Worm (Caenorhabditis elegans) whole organism, young adult: Measurements from ENCODE around the gene Y46G5A.38.

Source experiments
- B0019.2 ChIP-seq: fragments of 200-800 bp; sonication (Bioruptor generic); conservative IDR thresholded peaks from 2 replicates; pipeline ENCODE4 v1.3.6; 2022; ENCODE audit warnings: missing genetic modification reagents, missing genetic modification characterization, missing compliant biosample characterization
- C06A6.2 ChIP-seq: fragments of 200-800 bp; sonication (Bioruptor generic); conservative IDR thresholded peaks from 2 replicates; pipeline ENCODE4 v1.3.6; 2022; ENCODE audit warnings: missing genetic modification characterization, missing compliant biosample characterization
- F22D6.2 ChIP-seq: sonication (generic microtip); optimal IDR thresholded peaks from 2 replicates; lab custom pipeline; 2016; ENCODE audit warnings: mild to moderate bottlenecking, missing genetic modification characterization, missing compliant biosample characterization
- F37B4.10 ChIP-seq: fragments of 200-800 bp; sonication (Bioruptor generic); IDR thresholded peaks from 2 replicates; pipeline ENCODE4 v1.3.6; 2022; ENCODE audit warnings: missing genetic modification characterization, missing compliant biosample characterization
- F52B5.7 ChIP-seq: sonication (generic microtip); optimal IDR thresholded peaks from 2 replicates; lab custom pipeline; 2016; ENCODE audit warnings: mild to moderate bottlenecking, missing genetic modification characterization, missing compliant biosample characterization
- F57A8.1 ChIP-seq: fragments of 200-800 bp; sonication (Bioruptor generic); optimal IDR thresholded peaks from 2 replicates; lab custom pipeline; 2018; ENCODE audit warnings: mild to moderate bottlenecking, missing genetic modification characterization, moderate library complexity, missing compliant biosample characterization
- K11D2.4 ChIP-seq: fragments of 200-800 bp; sonication (Bioruptor generic); IDR thresholded peaks from 2 replicates; pipeline ENCODE4 v1.3.6; 2022; ENCODE audit warnings: missing genetic modification reagents, missing genetic modification characterization, missing compliant biosample characterization
- K12H6.12 ChIP-seq: fragments of 200-800 bp; sonication (Bioruptor generic); optimal IDR thresholded peaks from 2 replicates; lab custom pipeline; 2018; ENCODE audit warnings: mild to moderate bottlenecking, missing genetic modification characterization, missing compliant biosample characterization
- Y53G8AR.9 ChIP-seq: fragments of 200-800 bp; sonication (Bioruptor generic); conservative IDR thresholded peaks from 2 replicates; pipeline ENCODE4 v1.3.6; 2022; ENCODE audit warnings: missing genetic modification reagents, missing genetic modification characterization, missing compliant biosample characterization
- ZK185.1 ChIP-seq: sonication (generic microtip); optimal IDR thresholded peaks from 2 replicates; lab custom pipeline; 2016; ENCODE audit warnings: mild to moderate bottlenecking, missing genetic modification characterization, missing compliant biosample characterization; ENCODE audit not compliant: poor library complexity, severe bottlenecking
- ama-1 ChIP-seq, 3 experiments: fragments of 150-350 bp in 1 of 3; sonication (generic microtip) in 2 of 3; optimal IDR thresholded peaks; 2 replicates each; lab custom pipeline; 2014 to 2018; ENCODE audit warnings: missing biosample characterization in 2 of 3, missing genetic modification characterization in 2 of 3, missing genetic modification reagents in 2 of 3
- aptf-3 ChIP-seq: fragments of 200-800 bp; sonication (Bioruptor generic); IDR thresholded peaks from 2 replicates; pipeline ENCODE4 v1.3.6; 2022; ENCODE audit warnings: missing genetic modification characterization, missing compliant biosample characterization
- athp-1 ChIP-seq: sonication (generic microtip); optimal IDR thresholded peaks from 2 replicates; lab custom pipeline; 2017; ENCODE audit warnings: mild to moderate bottlenecking, missing genetic modification characterization, missing compliant biosample characterization
- attf-5 ChIP-seq: fragments of 200-800 bp; sonication (Bioruptor generic); optimal IDR thresholded peaks from 2 replicates; lab custom pipeline; 2018; ENCODE audit warnings: mild to moderate bottlenecking, missing genetic modification characterization, missing compliant biosample characterization
- bed-2 ChIP-seq: fragments of 200-800 bp; sonication (Bioruptor generic); IDR thresholded peaks from 2 replicates; pipeline ENCODE4 v1.3.6; 2022; ENCODE audit warnings: missing genetic modification reagents, missing genetic modification characterization, missing compliant biosample characterization
- ccch-3 ChIP-seq: fragments of 200-800 bp; sonication (Bioruptor generic); optimal IDR thresholded peaks from 2 replicates; lab custom pipeline; 2018; ENCODE audit warnings: mild to moderate bottlenecking, missing genetic modification characterization, missing compliant biosample characterization
- cebp-1 ChIP-seq, 2 experiments: fragments of 200-800 bp in 1 of 2; sonication (Bioruptor generic) in 1 of 2; sonication (generic microtip) in 1 of 2; IDR thresholded peaks in 1 of 2; optimal IDR thresholded peaks in 1 of 2; 2 replicates each; pipeline versions ENCODE4 v1.3.6 to Lab custom; 2017 to 2022; ENCODE audit warnings: missing compliant biosample characterization in 2 of 2, missing genetic modification characterization in 2 of 2, mild to moderate bottlenecking in 1 of 2, missing genetic modification reagents in 1 of 2, moderate library complexity in 1 of 2
- ceh-40 ChIP-seq: fragments of 200-800 bp; sonication (Bioruptor generic); IDR thresholded peaks from 2 replicates; pipeline ENCODE4 v1.3.6; 2022; ENCODE audit warnings: missing genetic modification characterization, missing compliant biosample characterization
- ceh-91 ChIP-seq: fragments of 200-800 bp; sonication (Bioruptor generic); IDR thresholded peaks from 2 replicates; pipeline ENCODE4 v1.3.6; 2022; ENCODE audit warnings: missing genetic modification reagents, missing genetic modification characterization, missing compliant biosample characterization
- chd-7 ChIP-seq: sonication (generic microtip); optimal IDR thresholded peaks from 2 replicates; lab custom pipeline; 2016; ENCODE audit warnings: mild to moderate bottlenecking, missing genetic modification characterization, moderate library complexity, missing compliant biosample characterization
- dpff-1 ChIP-seq: sonication (generic microtip); optimal IDR thresholded peaks from 2 replicates; lab custom pipeline; 2017; ENCODE audit warnings: mild to moderate bottlenecking, missing genetic modification characterization, missing compliant biosample characterization
- dpl-1 ChIP-seq: fragments of 150-350 bp; optimal IDR thresholded peaks from 2 replicates; lab custom pipeline; 2014; ENCODE audit warnings: missing biosample characterization, missing genetic modification reagents, missing genetic modification characterization
- efl-1 ChIP-seq: fragments of 150-350 bp; optimal IDR thresholded peaks from 2 replicates; lab custom pipeline; 2014; ENCODE audit warnings: missing biosample characterization, missing genetic modification reagents, missing genetic modification characterization
- fkh-3 ChIP-seq: sonication (generic microtip); optimal IDR thresholded peaks from 2 replicates; lab custom pipeline; 2016; ENCODE audit warnings: mild to moderate bottlenecking, missing genetic modification characterization, missing compliant biosample characterization
- gei-17 ChIP-seq: fragments of 200-800 bp; sonication (Bioruptor generic); optimal IDR thresholded peaks from 2 replicates; lab custom pipeline; 2018; ENCODE audit warnings: mild to moderate bottlenecking, missing genetic modification characterization, missing compliant biosample characterization
- him-1 ChIP-seq: sonication (generic microtip); optimal IDR thresholded peaks from 2 replicates; lab custom pipeline; 2016; ENCODE audit warnings: missing genotype, missing genetic modification reagents, missing genetic modification characterization, missing compliant biosample characterization
- hlh-12 ChIP-seq: sonication (generic microtip); optimal IDR thresholded peaks from 2 replicates; lab custom pipeline; 2016; ENCODE audit warnings: missing genetic modification characterization, missing compliant biosample characterization
- hmg-1.2 ChIP-seq: fragments of 200-800 bp; sonication (Bioruptor generic); IDR thresholded peaks from 2 replicates; pipeline ENCODE4 v1.3.6; 2022; ENCODE audit warnings: missing genetic modification reagents, missing genetic modification characterization, missing compliant biosample characterization
- hmg-20 ChIP-seq: fragments of 200-800 bp; sonication (Bioruptor generic); IDR thresholded peaks from 2 replicates; pipeline ENCODE4 v1.3.6; 2022; ENCODE audit warnings: missing genetic modification reagents, missing genetic modification characterization, missing compliant biosample characterization
- hsf-1 ChIP-seq: fragments of 200-800 bp; sonication (Bioruptor generic); IDR thresholded peaks from 2 replicates; pipeline ENCODE4 v1.3.6; 2022; ENCODE audit warnings: missing genetic modification reagents, missing genetic modification characterization, missing compliant biosample characterization
- let-526 ChIP-seq: fragments of 200-800 bp; sonication (Bioruptor generic); IDR thresholded peaks from 2 replicates; pipeline ENCODE4 v1.3.6; 2022; ENCODE audit warnings: missing genetic modification reagents, missing genetic modification characterization, missing compliant biosample characterization
- lin-40 ChIP-seq: sonication (generic microtip); optimal IDR thresholded peaks from 2 replicates; lab custom pipeline; 2016; ENCODE audit warnings: missing genetic modification characterization, mild to moderate bottlenecking, missing compliant biosample characterization, missing genotype, missing genetic modification reagents
- lsl-1 ChIP-seq: fragments of 200-800 bp; sonication (Bioruptor generic); optimal IDR thresholded peaks from 2 replicates; lab custom pipeline; 2018; ENCODE audit warnings: mild to moderate bottlenecking, missing genetic modification characterization, moderate library complexity, missing compliant biosample characterization
- madf-8 ChIP-seq: fragments of 200-800 bp; sonication (Bioruptor generic); conservative IDR thresholded peaks from 2 replicates; pipeline ENCODE4 v1.3.6; 2022; ENCODE audit warnings: missing genetic modification reagents, missing genetic modification characterization, missing compliant biosample characterization
- mcd-1 ChIP-seq: fragments of 200-800 bp; sonication (Bioruptor generic); IDR thresholded peaks from 2 replicates; pipeline ENCODE4 v1.3.6; 2022; ENCODE audit warnings: missing genetic modification reagents, missing genetic modification characterization, missing compliant biosample characterization
- mes-4 ChIP-seq: sonication (generic microtip); optimal IDR thresholded peaks from 2 replicates; lab custom pipeline; 2016; ENCODE audit warnings: missing genotype, missing genetic modification characterization, missing compliant biosample characterization
- nfya-1 ChIP-seq: sonication (generic microtip); optimal IDR thresholded peaks from 2 replicates; lab custom pipeline; 2017; ENCODE audit warnings: antibody characterized with exemption, missing compliant biosample characterization, missing genetic modification characterization, borderline replicate concordance; ENCODE audit not compliant: insufficient read depth
- rcor-1 ChIP-seq: fragments of 200-800 bp; sonication (Bioruptor generic); IDR thresholded peaks from 2 replicates; pipeline ENCODE4 v1.3.6; 2022; ENCODE audit warnings: missing genetic modification reagents, missing genetic modification characterization, missing compliant biosample characterization
- rec-8 ChIP-seq, 2 experiments: sonication (generic microtip); optimal IDR thresholded peaks; 2 replicates each; lab custom pipeline; 2016; ENCODE audit warnings: mild to moderate bottlenecking in 2 of 2, missing genetic modification characterization in 2 of 2, missing genetic modification reagents in 2 of 2, missing genotype in 2 of 2, missing biosample characterization in 1 of 2, missing compliant biosample characterization in 1 of 2, moderate library complexity in 1 of 2
- sdz-38 ChIP-seq: sonication (generic microtip); optimal IDR thresholded peaks from 2 replicates; lab custom pipeline; 2016; ENCODE audit warnings: missing genotype, missing genetic modification characterization, missing compliant biosample characterization
- sea-2 ChIP-seq: fragments of 200-800 bp; sonication (Bioruptor generic); IDR thresholded peaks from 2 replicates; pipeline ENCODE4 v1.3.6; 2022; ENCODE audit warnings: missing genetic modification characterization, missing compliant biosample characterization
- snpc-3.4 ChIP-seq: sonication (generic microtip); optimal IDR thresholded peaks from 2 replicates; lab custom pipeline; 2017; ENCODE audit warnings: missing genetic modification characterization, mild to moderate bottlenecking, missing compliant biosample characterization, antibody characterized with exemption, moderate library complexity, missing genotype, missing genetic modification reagents
- sptf-2 ChIP-seq: fragments of 200-800 bp; sonication (Bioruptor generic); optimal IDR thresholded peaks from 2 replicates; lab custom pipeline; 2018; ENCODE audit warnings: mild to moderate bottlenecking, missing genetic modification characterization, missing compliant biosample characterization
- tlf-1 ChIP-seq: fragments of 200-800 bp; sonication (Bioruptor generic); optimal IDR thresholded peaks from 2 replicates; lab custom pipeline; 2018; ENCODE audit warnings: mild to moderate bottlenecking, missing genetic modification characterization, missing compliant biosample characterization
- unc-130 ChIP-seq: sonication (generic microtip); optimal IDR thresholded peaks from 2 replicates; lab custom pipeline; 2016; ENCODE audit warnings: missing genetic modification reagents, missing genetic modification characterization, missing compliant biosample characterization
- ztf-18 ChIP-seq: sonication (generic microtip); optimal IDR thresholded peaks from 2 replicates; lab custom pipeline; 2016; ENCODE audit warnings: missing genotype, mild to moderate bottlenecking, missing genetic modification characterization, missing compliant biosample characterization
- ztf-26 ChIP-seq: sonication (generic microtip); optimal IDR thresholded peaks from 2 replicates; lab custom pipeline; 2017; ENCODE audit warnings: missing genetic modification characterization, missing compliant biosample characterization
- ztf-6 ChIP-seq: fragments of 200-800 bp; sonication (Bioruptor generic); IDR thresholded peaks from 2 replicates; pipeline ENCODE4 v1.3.6; 2022; ENCODE audit warnings: missing genetic modification reagents, missing genetic modification characterization, missing compliant biosample characterization

Y46G5A.38 gene

DNA sequence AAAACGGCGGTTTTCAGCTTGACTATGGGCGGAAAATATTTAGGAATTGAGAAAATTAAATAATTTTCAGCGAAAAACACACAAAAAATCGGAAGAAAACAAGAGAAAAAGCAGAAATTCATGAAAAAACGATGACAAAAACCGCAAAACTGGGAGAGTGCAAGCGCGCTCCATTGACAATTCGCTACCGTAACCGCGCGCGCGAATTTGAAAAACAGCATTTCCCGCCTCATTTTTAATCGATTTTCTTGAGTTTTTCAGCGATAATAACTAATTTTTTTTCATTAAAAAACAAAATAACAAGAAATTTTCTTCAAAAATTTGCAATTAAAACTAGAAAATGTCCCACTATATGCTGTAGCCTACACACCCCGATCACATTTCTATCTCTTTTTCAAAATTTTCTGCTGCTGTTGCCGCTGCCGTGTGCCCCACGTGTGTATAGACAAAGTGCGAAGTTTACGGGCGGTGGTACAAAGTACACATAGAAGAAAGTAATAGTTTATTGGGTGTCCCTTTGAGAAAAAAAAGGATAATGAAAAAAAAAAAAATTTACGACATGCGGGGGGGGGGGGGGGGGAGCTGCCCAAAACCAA, 26.8 kb upstream of the Y46G5A.38 start (continued):
- TF ChIP-seq Y53G8AR.9 (GFP tag; lab: Robert Waterston, UW): no peak
- TF ChIP-seq chd-7: no peak
- TF ChIP-seq gei-17 (GFP tag; lab: Kevin White, UChicago): no peak
- no peak for TF ChIP-seq F57A8.1 (GFP tag; lab: Kevin White, UChicago)
- TF ChIP-seq ccch-3: no peak
- no peak for TF ChIP-seq ZK185.1 (tag; lab: Kevin White, UChicago)
- TF ChIP-seq sdz-38 (tag; lab: Kevin White, UChicago): no peak
- TF ChIP-seq aptf-3 (GFP tag; lab: Robert Waterston, UW): no peak
- TF ChIP-seq ceh-40 (GFP tag; lab: Robert Waterston, UW): no peak
- TF ChIP-seq K11D2.4 (GFP tag; lab: Robert Waterston, UW): no peak
- peak; percentile 52 for TF ChIP-seq B0019.2
- no peak for TF ChIP-seq mes-4 (tag; lab: Kevin White, UChicago)
- TF ChIP-seq dpff-1 (tag; lab: Kevin White, UChicago): no peak
- no peak for TF ChIP-seq ama-1 (optimal IDR thresholded peaks at IDR 0.05; lab: Kevin White, UChicago)
- no peak for TF ChIP-seq ama-1 (GFP tag; optimal IDR thresholded peaks at IDR 0.05; lab: Kevin White, UChicago)
- peak; percentile 7 for TF ChIP-seq lin-40
- peak; percentile 54 for TF ChIP-seq hmg-1.2
- no peak for TF ChIP-seq ztf-18 (tag; lab: Kevin White, UChicago)
- peak; percentile 38 for TF ChIP-seq tlf-1
- peak; percentile 92 for TF ChIP-seq dpl-1 (GFP tag; lab: Kevin White, UChicago)
- peak; percentile 79 for TF ChIP-seq hsf-1 (GFP tag; lab: Robert Waterston, UW)
- TF ChIP-seq rcor-1 (GFP tag; lab: Robert Waterston, UW): peak; percentile 81
- TF ChIP-seq efl-1 (GFP tag; lab: Kevin White, UChicago): peak; percentile 98
- no peak for TF ChIP-seq ztf-26 (tag; lab: Kevin White, UChicago)
- no peak for TF ChIP-seq ztf-6
- TF ChIP-seq athp-1 (tag; lab: Kevin White, UChicago): no peak
- peak; percentile 97 for TF ChIP-seq mcd-1 (GFP tag; lab: Robert Waterston, UW)
- no peak for TF ChIP-seq F37B4.10 (GFP tag; lab: Robert Waterston, UW)
- no peak for TF ChIP-seq let-526 (GFP tag; lab: Robert Waterston, UW)
- no peak for TF ChIP-seq cebp-1 (GFP tag; IDR thresholded peaks at IDR 0.05; lab: Robert Waterston, UW)
- peak; percentile 36 for TF ChIP-seq cebp-1 (tag; optimal IDR thresholded peaks at IDR 0.05; lab: Kevin White, UChicago)
- TF ChIP-seq lsl-1 (GFP tag; lab: Kevin White, UChicago): peak; percentile 97
- peak; percentile 14 for TF ChIP-seq attf-5
- no peak for TF ChIP-seq sptf-2 (GFP tag; lab: Kevin White, UChicago)
- no peak for TF ChIP-seq nfya-1 (tag; lab: Kevin White, UChicago)
- TF ChIP-seq unc-130 (GFP tag; lab: Kevin White, UChicago): peak; percentile 38
- TF ChIP-seq C06A6.2: no peak
- peak; percentile 75 for TF ChIP-seq snpc-3.4 (tag; lab: Kevin White, UChicago)
- TF ChIP-seq hlh-12 (tag; lab: Kevin White, UChicago): no peak
- no peak for TF ChIP-seq F22D6.2 (tag; lab: Kevin White, UChicago)
- no peak for TF ChIP-seq hmg-20 (GFP tag; lab: Robert Waterston, UW)
- peak; percentile 91 for TF ChIP-seq madf-8 (GFP tag; lab: Robert Waterston, UW)
- no peak for TF ChIP-seq bed-2 (GFP tag; lab: Robert Waterston, UW)
- no peak for TF ChIP-seq fkh-3 (tag; lab: Kevin White, UChicago)
- TF ChIP-seq sea-2 (GFP tag; lab: Robert Waterston, UW): no peak
- TF ChIP-seq ceh-91 (GFP tag; lab: Robert Waterston, UW): peak; percentile 89
- TF ChIP-seq rec-8 (tag; optimal IDR thresholded peaks at IDR 0.05; lab: Kevin White, UChicago): no peak
- no peak for TF ChIP-seq F52B5.7 (tag; lab: Kevin White, UChicago)
- no peak for TF ChIP-seq K12H6.12
- peak; percentile 66 for TF ChIP-seq him-1 (tag; lab: Kevin White, UChicago)
